Worm (Caenorhabditis elegans): ENCODE data around the gene frpr-4.

DNA sequence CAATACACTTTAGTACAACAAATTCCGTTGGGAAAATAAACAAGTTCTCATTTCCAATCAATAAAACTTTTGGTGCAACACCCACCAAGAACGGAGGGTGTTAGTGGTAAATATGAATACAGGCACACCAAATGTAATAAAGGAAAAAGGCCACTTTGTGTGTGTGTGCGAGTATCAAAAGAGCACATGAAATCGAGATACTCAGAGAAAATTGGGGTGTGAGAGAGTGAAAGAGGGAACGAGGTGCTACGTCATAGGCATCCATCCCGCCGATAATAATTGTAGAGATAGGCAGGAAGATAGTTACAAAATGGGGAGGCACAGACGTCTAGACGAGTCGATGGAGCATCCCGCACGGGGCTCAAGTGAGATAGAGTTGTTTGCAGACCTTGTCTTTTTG is 27.6 kb downstream of the frpr-4 start:
- no peak for TF ChIP-seq W03F9.2 (tag; optimal IDR thresholded peaks at IDR 0.05)
- no peak for TF ChIP-seq dao-5 (tag; optimal IDR thresholded peaks at IDR 0.05)
- no peak for TF ChIP-seq him-1 (tag; optimal IDR thresholded peaks at IDR 0.05)
